Worm (Caenorhabditis elegans) whole organism, L4/young adult: ENCODE results near the gene fbxb-53.

Experiments
- W03F9.2 ChIP-seq: fragments of 150-350 bp; optimal IDR thresholded peaks from 2 replicates; lab custom pipeline; 2014; ENCODE audit warnings: missing biosample characterization, missing genetic modification characterization
- dao-5 ChIP-seq: sonication (generic microtip); optimal IDR thresholded peaks from 2 replicates; lab custom pipeline; 2016; ENCODE audit warnings: missing genotype, missing genetic modification characterization, moderate library complexity, missing compliant biosample characterization
- him-1 ChIP-seq: sonication (generic microtip); optimal IDR thresholded peaks from 2 replicates; lab custom pipeline; 2016; ENCODE audit warnings: missing genotype, missing genetic modification reagents, missing genetic modification characterization, missing compliant biosample characterization

ce11 chrII:1709959-1710358, 46.7 kb upstream of the fbxb-53 start, which contains the start of gene fbxa-184:
- TF ChIP-seq W03F9.2 (tag; lab: Kevin White, UChicago) (no peak), him-1 (tag; lab: Kevin White, UChicago) (no peak), dao-5 (tag; lab: Kevin White, UChicago) (no peak)
